Fruit fly (Drosophila melanogaster): Measurements from ENCODE around the gene Argk2.

Argk2 gene

DNA sequence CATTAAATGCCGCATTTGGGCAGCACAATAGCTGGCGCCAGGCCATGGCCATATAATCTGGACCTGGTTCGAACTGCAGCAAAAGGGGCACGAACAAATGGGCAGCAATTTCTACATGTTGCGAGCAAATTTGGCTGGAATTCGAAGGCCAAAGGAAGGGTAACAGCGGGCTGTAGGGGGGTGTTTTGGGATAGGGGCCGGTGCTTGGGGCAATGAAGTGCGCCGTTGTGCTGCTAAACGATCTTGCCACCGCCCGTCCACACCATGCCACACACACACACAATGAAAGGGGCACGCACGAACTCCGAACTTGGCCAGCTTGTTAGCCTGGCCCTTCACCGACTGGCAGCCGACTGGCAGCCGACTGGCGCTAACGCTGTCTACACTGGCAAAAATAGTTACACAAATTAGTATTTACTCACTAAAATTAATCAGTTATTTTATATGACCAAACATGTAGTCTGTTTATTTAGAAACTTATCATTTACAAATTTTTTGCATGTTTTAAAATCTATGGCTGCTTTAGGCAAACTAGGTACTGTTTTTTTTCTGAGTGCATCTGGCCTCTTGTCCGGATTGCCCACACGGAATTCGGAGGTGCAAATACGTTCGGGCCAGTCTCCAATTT, 13.1 kb upstream of the Argk2 start (continued):
- TF ChIP-seq cas (GFP tag; IDR thresholded peaks at IDR 0.05) (no peak), Dad (GFP tag; optimal IDR thresholded peaks at IDR 0.05) (peak; percentile 30), CG8089 (GFP tag; optimal IDR thresholded peaks at IDR 0.05) (peak; percentile 42), Usf (GFP tag; optimal IDR thresholded peaks at IDR 0.05) (no peak), crol (GFP tag; IDR thresholded peaks at IDR 0.05) (peak; percentile 54; the same call in 1 of the 2 replicates), nom (GFP tag; optimal IDR thresholded peaks at IDR 0.05) (peak; percentile 61), CG6689 (GFP tag; IDR thresholded peaks at IDR 0.05) (peak; percentile 82), mam (GFP tag; optimal IDR thresholded peaks at IDR 0.05) (no peak), Taf1 (GFP tag; IDR thresholded peaks at IDR 0.05) (no peak), sisA (GFP tag; IDR thresholded peaks at IDR 0.05) (peak; percentile 80), CG6175 (GFP tag; IDR thresholded peaks at IDR 0.05) (no peak), ssp (GFP tag; IDR thresholded peaks at IDR 0.05) (peak; percentile 63), sna (GFP tag; IDR thresholded peaks at IDR 0.05; ENCODE audit: partially characterized antibody) (no peak), Hey (tag; optimal IDR thresholded peaks at IDR 0.05) (no peak), da (GFP tag; optimal IDR thresholded peaks at IDR 0.05) (no peak), wor (GFP tag; IDR thresholded peaks at IDR 0.05) (peak; percentile 43; the same call in 1 of the 2 replicates), CG13123 (GFP tag; optimal IDR thresholded peaks at IDR 0.05) (no peak), Rfx (GFP tag; IDR thresholded peaks at IDR 0.05) (0 out of 2 replicates have a peak, but pooled peaks have one; percentile 26), danr (GFP tag; IDR thresholded peaks at IDR 0.05) (peak; percentile 65), CG16779 (GFP tag; IDR thresholded peaks at IDR 0.05) (no peak), CG30020 (tag; optimal IDR thresholded peaks at IDR 0.05) (no peak), CG7839 (tag; optimal IDR thresholded peaks at IDR 0.05) (peak; percentile 69), Nf-YB (GFP tag; optimal IDR thresholded peaks at IDR 0.05) (no peak), onecut (GFP tag; IDR thresholded peaks at IDR 0.05) (peak; percentile 54), CG33557 (GFP tag; optimal IDR thresholded peaks at IDR 0.05) (peak; percentile 41), Myb (GFP tag; optimal IDR thresholded peaks at IDR 0.05) (no peak), her (GFP tag; optimal IDR thresholded peaks at IDR 0.05) (no peak), MBD-R2 (GFP tag; IDR thresholded peaks at IDR 0.05) (no peak), CG16815 (GFP tag; optimal IDR thresholded peaks at IDR 0.05) (peak; percentile 34), chm (GFP tag; IDR thresholded peaks at IDR 0.05) (peak; percentile 31; the same call in 1 of the 2 replicates), CG1792 (GFP tag; optimal IDR thresholded peaks at IDR 0.05) (peak; percentile 40), CHES-1-like (GFP tag; optimal IDR thresholded peaks at IDR 0.05) (no peak), fd3F (GFP tag; optimal IDR thresholded peaks at IDR 0.05) (no peak), nerfin-2 (GFP tag; IDR thresholded peaks at IDR 0.05; ENCODE audit: partially characterized antibody) (no peak), CG14441 (GFP tag; IDR thresholded peaks at IDR 0.05) (peak; percentile 70), PHDP (tag; optimal IDR thresholded peaks at IDR 0.05) (peak; percentile 11), Awh (GFP tag; IDR thresholded peaks at IDR 0.05) (peak; percentile 70), Dp (GFP tag; optimal IDR thresholded peaks at IDR 0.05) (no peak), kni (GFP tag; optimal IDR thresholded peaks at IDR 0.05) (peak; percentile 44), wek (GFP tag; optimal IDR thresholded peaks at IDR 0.05) (no peak), CG14014 (GFP tag; IDR thresholded peaks at IDR 0.05) (no peak; the same call in 1 of the 2 replicates), corto (GFP tag; optimal IDR thresholded peaks at IDR 0.05) (peak; percentile 28), Dbx (GFP tag; IDR thresholded peaks at IDR 0.05) (no peak), CG12391 (tag; optimal IDR thresholded peaks at IDR 0.05) (peak; percentile 43), ftz-f1 (GFP tag; optimal IDR thresholded peaks at IDR 0.05) (no peak), Trl (optimal IDR thresholded peaks at IDR 0.05) (no peak), Trl (GFP tag; optimal IDR thresholded peaks at IDR 0.05) (no peak), gsb (GFP tag; IDR thresholded peaks at IDR 0.05) (no peak), bcd (GFP tag; optimal IDR thresholded peaks at IDR 0.05) (peak; percentile 54), CG17612 (GFP tag; IDR thresholded peaks at IDR 0.05) (no peak), CG17186 (GFP tag; optimal IDR thresholded peaks at IDR 0.05) (no peak)
